Worm (Caenorhabditis elegans) whole organism, L3 larva: ENCODE results near the gene C27A7.6.

ENCODE experiments used
- R02D3.7 ChIP-seq: fragments of 150-350 bp; optimal IDR thresholded peaks from 2 replicates; lab custom pipeline; 2014; ENCODE audit warnings: missing biosample characterization, missing genetic modification characterization
- ZK546.5 ChIP-seq: sonication (generic microtip); optimal IDR thresholded peaks from 2 replicates; lab custom pipeline; 2017; ENCODE audit warnings: missing biosample characterization, missing genetic modification characterization
- aly-2 ChIP-seq: fragments of 150-350 bp; optimal IDR thresholded peaks from 2 replicates; lab custom pipeline; 2014; ENCODE audit warnings: missing biosample characterization, missing genetic modification characterization
- ceh-16 ChIP-seq: sonication (generic microtip); optimal IDR thresholded peaks from 2 replicates; lab custom pipeline; 2017; ENCODE audit warnings: missing biosample characterization, missing genetic modification characterization
- ceh-28 ChIP-seq: fragments of 150-350 bp; optimal IDR thresholded peaks from 2 replicates; lab custom pipeline; 2014; ENCODE audit warnings: missing biosample characterization, missing genetic modification reagents, missing genetic modification characterization
- ceh-82 ChIP-seq: fragments of 150-350 bp; optimal IDR thresholded peaks from 2 replicates; lab custom pipeline; 2014; ENCODE audit warnings: missing biosample characterization, missing genetic modification characterization
- ceh-9 ChIP-seq: sonication (generic microtip); optimal IDR thresholded peaks from 2 replicates; lab custom pipeline; 2018; ENCODE audit warnings: missing biosample characterization, missing genetic modification characterization
- egl-27 ChIP-seq: sonication (generic microtip); optimal IDR thresholded peaks from 4 replicates; lab custom pipeline; 2017; ENCODE audit warnings: missing biosample characterization, missing genetic modification reagents, missing genetic modification characterization
- elt-1 ChIP-seq: fragments of 150-350 bp; optimal IDR thresholded peaks from 2 replicates; lab custom pipeline; 2014; ENCODE audit warnings: missing biosample characterization, missing genetic modification characterization
- elt-2 ChIP-seq: sonication (generic microtip); optimal IDR thresholded peaks from 2 replicates; lab custom pipeline; 2016; ENCODE audit warnings: missing genetic modification reagents, mild to moderate bottlenecking, missing genetic modification characterization, missing compliant biosample characterization
- elt-3 ChIP-seq, 3 experiments: fragments of 150-350 bp in 1 of 3; sonication (generic microtip) in 2 of 3; optimal IDR thresholded peaks; 2 replicates in 2 of 3; 4 replicates in 1 of 3; lab custom pipeline; 2014 to 2017; ENCODE audit warnings: missing biosample characterization in 3 of 3, missing genetic modification characterization in 3 of 3
- fkh-10 ChIP-seq: sonication (generic microtip); optimal IDR thresholded peaks from 2 replicates; lab custom pipeline; 2017; ENCODE audit warnings: missing biosample characterization, missing genetic modification reagents, missing genetic modification characterization
- fos-1 ChIP-seq: fragments of 150-350 bp; optimal IDR thresholded peaks from 2 replicates; lab custom pipeline; 2014; ENCODE audit warnings: missing biosample characterization, missing genetic modification characterization
- lin-15B ChIP-seq: fragments of 150-350 bp; optimal IDR thresholded peaks from 2 replicates; lab custom pipeline; 2014; ENCODE audit warnings: missing biosample characterization, missing genetic modification characterization
- lin-39 ChIP-seq: fragments of 150-350 bp; optimal IDR thresholded peaks from 2 replicates; lab custom pipeline; 2018; ENCODE audit warnings: missing biosample characterization, missing genetic modification reagents, missing genetic modification characterization
- mdl-1 ChIP-seq: fragments of 150-350 bp; optimal IDR thresholded peaks from 2 replicates; lab custom pipeline; 2014; ENCODE audit warnings: missing biosample characterization, missing genetic modification characterization
- nfya-1 ChIP-seq: sonication (generic microtip); optimal IDR thresholded peaks from 2 replicates; lab custom pipeline; 2017; ENCODE audit warnings: missing genetic modification characterization, mild to moderate bottlenecking, missing compliant biosample characterization, antibody characterized with exemption, moderate library complexity; ENCODE audit not compliant: insufficient read depth
- nhr-23 ChIP-seq: fragments of 150-350 bp; optimal IDR thresholded peaks from 2 replicates; lab custom pipeline; 2014; ENCODE audit warnings: missing biosample characterization, missing genetic modification reagents, missing genetic modification characterization
- nhr-237 ChIP-seq: fragments of 150-350 bp; optimal IDR thresholded peaks from 2 replicates; lab custom pipeline; 2014; ENCODE audit warnings: missing biosample characterization, missing genetic modification characterization
- nhr-43 ChIP-seq: sonication (generic microtip); optimal IDR thresholded peaks from 2 replicates; lab custom pipeline; 2016; ENCODE audit warnings: mild to moderate bottlenecking, missing genetic modification characterization, missing compliant biosample characterization; ENCODE audit not compliant: poor library complexity, severe bottlenecking
- nhr-77 ChIP-seq: fragments of 150-350 bp; optimal IDR thresholded peaks from 2 replicates; lab custom pipeline; 2014; ENCODE audit warnings: missing biosample characterization, missing genetic modification characterization
- pha-4 ChIP-seq: fragments of 150-350 bp; optimal IDR thresholded peaks from 2 replicates; lab custom pipeline; 2014; ENCODE audit warnings: missing biosample characterization, missing genetic modification reagents, missing genetic modification characterization
- pqm-1 ChIP-seq: fragments of 150-350 bp; optimal IDR thresholded peaks from 2 replicates; lab custom pipeline; 2017; ENCODE audit warnings: missing biosample characterization, missing genetic modification characterization, inconsistent platforms
- sea-2 ChIP-seq: fragments of 150-350 bp; sonication (generic microtip); optimal IDR thresholded peaks from 4 replicates; lab custom pipeline; 2014; ENCODE audit warnings: missing biosample characterization, missing genetic modification reagents, missing genetic modification characterization
- skn-1 ChIP-seq: fragments of 150-350 bp; optimal IDR thresholded peaks from 2 replicates; lab custom pipeline; 2014; ENCODE audit warnings: missing biosample characterization, missing genetic modification characterization
- snpc-4 ChIP-seq: fragments of 150-350 bp; optimal IDR thresholded peaks from 2 replicates; lab custom pipeline; 2014; ENCODE audit warnings: missing biosample characterization, missing genetic modification characterization
- tbx-2 ChIP-seq: sonication (generic microtip); optimal IDR thresholded peaks from 2 replicates; lab custom pipeline; 2016; ENCODE audit warnings: mild to moderate bottlenecking, missing genetic modification characterization, missing compliant biosample characterization
- unc-39 ChIP-seq: sonication (generic microtip); optimal IDR thresholded peaks from 4 replicates; lab custom pipeline; 2017; ENCODE audit warnings: missing biosample characterization, missing genetic modification characterization
- unc-62 ChIP-seq: fragments of 150-350 bp; sonication (generic microtip); optimal IDR thresholded peaks from 4 replicates; lab custom pipeline; 2014; ENCODE audit warnings: missing biosample characterization, missing genetic modification reagents, missing genetic modification characterization
- ztf-11 ChIP-seq: fragments of 150-350 bp; optimal IDR thresholded peaks from 2 replicates; lab custom pipeline; 2014; ENCODE audit warnings: missing biosample characterization, missing genetic modification characterization
- ztf-4 ChIP-seq: fragments of 150-350 bp; optimal IDR thresholded peaks from 2 replicates; lab custom pipeline; 2014; ENCODE audit warnings: missing biosample characterization, missing genetic modification characterization

C27A7.6 gene

DNA sequence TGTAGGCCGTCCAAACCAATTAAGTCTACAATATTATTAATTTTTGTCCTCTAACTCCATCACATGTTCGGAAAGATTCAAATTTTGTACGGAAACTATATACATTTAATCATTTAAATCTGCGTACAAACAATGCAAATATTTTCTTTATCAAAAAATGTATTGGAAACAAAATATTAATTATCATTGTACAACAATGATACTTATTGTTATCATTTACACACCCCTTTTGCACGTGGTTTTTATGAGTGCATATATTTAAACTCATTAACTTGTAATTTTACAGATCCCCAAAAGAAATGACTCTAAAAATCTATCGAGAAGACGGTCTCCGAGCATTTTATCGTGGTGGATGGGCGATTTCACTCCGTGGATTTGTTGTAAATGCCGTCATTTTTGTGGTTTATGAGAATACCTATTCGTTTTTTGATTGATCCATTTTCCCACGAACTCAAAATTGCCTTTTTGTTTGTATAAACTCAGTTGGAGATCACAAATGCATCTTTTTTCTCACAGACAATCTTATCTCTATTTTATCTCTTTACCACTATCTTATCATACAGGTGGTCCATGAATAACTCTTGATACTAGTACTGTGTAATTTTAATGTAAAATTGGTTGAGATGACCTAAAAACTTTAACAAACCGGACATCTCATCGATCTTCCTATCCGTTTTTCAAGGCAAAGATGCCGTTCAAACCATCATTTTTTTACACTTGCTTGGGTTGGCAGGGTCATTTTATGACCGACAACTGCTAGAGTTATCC lies 44.5 kb downstream of the C27A7.6 start:
- TF ChIP-seq pqm-1 (tag; lab: Kevin White, UChicago): peak; percentile 48
- no peak for TF ChIP-seq mdl-1
- no peak for TF ChIP-seq fos-1 (tag; lab: Kevin White, UChicago)
- peak; percentile 54 to 91 (median 58) for TF ChIP-seq elt-3 (tag; optimal IDR thresholded peaks at IDR 0.05; lab: Kevin White, UChicago)
- TF ChIP-seq ceh-28 (tag; lab: Kevin White, UChicago): peak; percentile 11
- TF ChIP-seq R02D3.7 (tag; lab: Kevin White, UChicago): peak; percentile 25
- peak; percentile 57 for TF ChIP-seq elt-2 (tag; lab: Kevin White, UChicago)
- peak; percentile 43 for TF ChIP-seq pha-4
- no peak for TF ChIP-seq lin-15B (tag; lab: Kevin White, UChicago)
- TF ChIP-seq aly-2 (tag; lab: Kevin White, UChicago): no peak
- no peak for TF ChIP-seq ZK546.5 (tag; lab: Kevin White, UChicago)
- no peak for TF ChIP-seq nhr-77 (tag; lab: Kevin White, UChicago)
- TF ChIP-seq ceh-16 (tag; lab: Kevin White, UChicago): no peak
- no peak for TF ChIP-seq nfya-1 (tag; lab: Kevin White, UChicago)

DNA sequence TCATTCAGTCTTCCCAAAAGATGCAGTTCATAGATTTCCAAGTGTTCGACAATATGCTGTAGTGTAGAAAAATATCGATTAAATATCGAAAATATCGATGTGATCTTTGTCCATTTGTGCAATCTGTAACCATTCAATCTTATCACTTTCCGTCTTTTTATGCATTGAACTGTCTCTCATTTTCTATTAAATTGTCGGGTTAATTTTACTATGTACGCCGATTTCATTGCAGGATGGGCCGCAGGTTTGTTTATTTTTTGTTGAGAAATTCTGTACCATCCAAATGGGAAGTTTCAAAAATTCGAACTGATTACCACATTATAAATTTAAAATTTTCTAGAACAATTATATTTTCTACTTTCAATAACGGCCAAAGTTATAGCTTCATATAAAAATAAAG lies 46.4 kb downstream of the C27A7.6 start, which contains the start of gene R07B7.8:
R07B7.8 (minus strand) TSS at position 101 of the 400 bp plus-strand sequence.
- TF ChIP-seq elt-2 (tag; lab: Kevin White, UChicago): peak; percentile 36
- no peak for TF ChIP-seq ceh-9 (tag; lab: Kevin White, UChicago)
- TF ChIP-seq unc-39 (tag; lab: Kevin White, UChicago): no peak
- TF ChIP-seq nhr-23: no peak
- peak; percentile 69 for TF ChIP-seq ceh-28 (tag; lab: Kevin White, UChicago)
- TF ChIP-seq lin-15B (tag; lab: Kevin White, UChicago): no peak
- no peak for TF ChIP-seq unc-62 (GFP tag; lab: Kevin White, UChicago)
- no peak for TF ChIP-seq nfya-1 (tag; lab: Kevin White, UChicago)
- no peak for TF ChIP-seq R02D3.7 (tag; lab: Kevin White, UChicago)

DNA sequence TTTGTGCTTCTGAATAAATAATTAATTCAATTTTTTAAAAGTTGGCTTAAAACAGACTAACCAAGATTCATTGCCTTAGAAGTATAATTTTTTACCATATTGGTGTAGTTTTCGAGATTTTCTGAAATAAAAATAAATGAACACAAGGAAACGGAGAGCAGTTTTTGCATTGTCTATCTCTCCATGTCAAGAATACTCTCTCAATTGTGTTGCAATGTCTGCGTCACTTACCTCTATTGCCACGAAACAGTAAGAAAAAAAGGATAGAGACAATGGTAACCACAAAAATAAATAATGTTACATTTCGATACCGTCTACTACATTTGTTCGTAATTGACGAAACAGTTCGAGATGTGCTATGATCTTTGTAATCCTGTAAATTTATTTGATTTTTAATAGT lies 47.7 kb downstream of the C27A7.6 start, which contains the start of gene R07B7.10:
R07B7.10 (plus strand) TSS at position 285 of the 400 bp plus-strand sequence.
- no peak for TF ChIP-seq lin-39 (tag; lab: Kevin White, UChicago)
- TF ChIP-seq pha-4: peak; percentile 32
- TF ChIP-seq, all 47 proteins: peak for 1

DNA sequence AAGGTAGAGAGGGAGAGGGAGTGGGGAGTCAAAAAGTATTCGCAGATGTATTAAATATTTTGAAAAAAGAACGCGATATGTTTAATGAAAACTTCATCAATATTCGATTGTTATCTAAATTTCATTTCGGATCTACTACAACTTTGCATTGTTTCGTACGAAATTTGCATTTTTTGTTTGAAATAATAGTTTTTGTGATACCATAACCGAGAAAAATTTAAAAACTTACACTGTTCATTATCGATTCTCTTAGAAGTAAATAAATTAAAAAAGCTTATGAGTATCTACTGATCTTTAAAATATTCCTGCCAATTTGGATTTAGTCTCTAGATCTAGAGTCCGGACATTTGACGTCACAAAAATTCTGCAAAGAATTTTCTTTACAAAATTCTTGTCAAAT lies 50.3 kb downstream of the C27A7.6 start, which contains the start of gene R07B7.9:
R07B7.9 (minus strand) TSS at position 101 of the 400 bp plus-strand sequence.
- TF ChIP-seq elt-2 (tag; lab: Kevin White, UChicago) (no peak), skn-1 (no peak), ceh-82 (tag; lab: Kevin White, UChicago) (no peak), tbx-2 (tag; lab: Kevin White, UChicago) (no peak), ztf-11 (no peak), snpc-4 (tag; lab: Kevin White, UChicago) (no peak), ztf-4 (tag; lab: Kevin White, UChicago) (no peak), nhr-43 (tag; lab: Kevin White, UChicago) (no peak), pqm-1 (tag; lab: Kevin White, UChicago) (no peak)

DNA sequence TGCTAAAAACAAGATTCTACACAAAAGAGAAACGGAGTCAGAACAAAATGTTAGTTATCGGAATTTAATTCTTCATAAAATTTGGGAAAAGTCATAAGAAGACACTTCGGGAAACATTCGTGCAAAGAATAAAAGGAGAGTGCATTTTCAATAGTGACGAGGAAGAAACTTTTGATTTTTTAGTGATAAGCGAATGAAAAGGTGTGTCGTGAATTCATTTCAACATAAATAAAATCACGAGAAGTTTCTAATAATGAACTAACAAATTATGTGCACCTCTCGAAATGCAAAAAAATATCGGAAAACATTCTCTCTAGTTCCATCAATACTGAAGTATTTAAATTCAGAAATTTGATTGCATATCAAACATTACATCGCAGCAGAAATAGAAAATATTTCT lies 54.6 kb downstream of the C27A7.6 start:
- TF ChIP-seq snpc-4 (tag; lab: Kevin White, UChicago) (no peak), pha-4 (peak; percentile 57), elt-2 (tag; lab: Kevin White, UChicago) (peak; percentile 68), pqm-1 (tag; lab: Kevin White, UChicago) (peak; percentile 75)
- TF ChIP-seq, all 47 proteins: peak for 3

DNA sequence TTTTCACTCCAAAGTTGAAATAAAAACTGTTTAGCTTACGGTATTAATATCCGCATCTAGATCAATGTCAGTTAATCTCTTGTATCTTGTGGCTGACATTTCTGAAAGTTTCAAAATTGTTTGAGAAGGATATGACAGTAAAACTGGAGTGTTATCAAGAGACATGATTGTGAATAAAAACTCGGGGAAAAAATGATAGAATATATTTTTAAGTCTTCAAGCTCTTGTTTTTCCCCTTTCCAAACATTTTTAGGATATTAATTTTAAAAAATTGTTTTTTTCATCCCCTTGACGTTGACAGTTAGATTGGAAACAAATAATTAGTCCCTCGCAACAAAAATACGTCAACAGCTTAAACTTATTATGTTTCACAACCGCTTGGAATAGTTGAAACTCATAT lies 55.7 kb downstream of the C27A7.6 start, which contains the start of gene R07B7.6:
R07B7.6 (minus strand) TSS at position 101 of the 400 bp plus-strand sequence.
- TF ChIP-seq lin-15B (tag; lab: Kevin White, UChicago): no peak
- no peak for TF ChIP-seq ZK546.5 (tag; lab: Kevin White, UChicago)
- no peak for TF ChIP-seq unc-39 (tag; lab: Kevin White, UChicago)
- no peak for TF ChIP-seq ztf-4 (tag; lab: Kevin White, UChicago)
- no peak for TF ChIP-seq ztf-11
- TF ChIP-seq nhr-237 (tag; lab: Kevin White, UChicago): no peak
- no peak for TF ChIP-seq sea-2 (GFP tag; lab: Kevin White, UChicago)
- TF ChIP-seq mdl-1: no peak
- TF ChIP-seq R02D3.7 (tag; lab: Kevin White, UChicago): no peak
- no peak for TF ChIP-seq nhr-77 (tag; lab: Kevin White, UChicago)
- no peak for TF ChIP-seq egl-27 (tag; lab: Kevin White, UChicago)
- TF ChIP-seq elt-1: no peak
- no peak for TF ChIP-seq elt-2 (tag; lab: Kevin White, UChicago)
- TF ChIP-seq nhr-23: no peak
- TF ChIP-seq pqm-1 (tag; lab: Kevin White, UChicago): no peak
- TF ChIP-seq snpc-4 (tag; lab: Kevin White, UChicago): no peak
- no peak for TF ChIP-seq ceh-16 (tag; lab: Kevin White, UChicago)
- TF ChIP-seq aly-2 (tag; lab: Kevin White, UChicago): no peak
- no peak for TF ChIP-seq ceh-82 (tag; lab: Kevin White, UChicago)
- TF ChIP-seq fkh-10: no peak
